Worm (Caenorhabditis elegans): Measurements from ENCODE around the gene soc-1.

DNA sequence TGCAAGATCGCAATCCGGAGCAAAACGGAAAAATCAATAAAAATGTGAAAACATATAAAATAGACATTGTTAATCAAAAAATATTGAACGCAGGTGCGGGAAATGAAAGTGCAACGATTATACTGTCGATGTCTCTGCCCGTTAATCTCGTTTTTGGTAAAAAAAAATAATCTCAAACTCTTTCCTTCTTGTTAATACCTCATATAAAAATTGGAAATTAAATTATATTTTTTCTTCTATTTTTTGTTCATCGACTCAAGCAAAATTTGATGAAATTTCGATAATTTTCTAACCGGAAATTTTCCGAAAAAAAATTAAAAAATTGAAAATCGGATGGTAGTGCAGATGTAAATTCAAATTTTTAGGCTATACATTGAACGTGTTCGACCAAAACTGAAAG, 29.7 kb downstream of the soc-1 start, which contains the start of gene K03B4.9:
- TF ChIP-seq dao-5 (tag; optimal IDR thresholded peaks at IDR 0.05) (no peak), W03F9.2 (tag; optimal IDR thresholded peaks at IDR 0.05) (no peak), him-1 (tag; optimal IDR thresholded peaks at IDR 0.05) (no peak)

Data from whole organism, L4/young adult.